Fruit fly (Drosophila melanogaster) whole organism, embryonic: ENCODE measurements around the gene scramb2.

Experiments
- CG10147 ChIP-seq: fragments of 200-800 bp; sonication (Bioruptor generic); optimal IDR thresholded peaks from 2 replicates; lab custom pipeline; 2019; ENCODE audit warnings: missing biosample characterization, mild to moderate bottlenecking, missing genetic modification characterization, moderate library complexity
- CG10366 ChIP-seq: fragments of 200-800 bp; sonication (Bioruptor generic); IDR thresholded peaks from 2 replicates; pipeline ENCODE4 v1.3.6; 2022; ENCODE audit warnings: missing biosample characterization, missing genetic modification characterization
- CG12071 ChIP-seq: fragments of 200-800 bp; sonication (Bioruptor generic); optimal IDR thresholded peaks from 3 replicates; lab custom pipeline; 2018; ENCODE audit warnings: missing biosample characterization, mild to moderate bottlenecking, missing genetic modification characterization
- CG12104 ChIP-seq: fragments of 200-800 bp; sonication (Bioruptor generic); optimal IDR thresholded peaks from 3 replicates; lab custom pipeline; 2016; ENCODE audit warnings: missing biosample characterization, missing genetic modification characterization
- CG12391 ChIP-seq: fragments of 200-800 bp; sonication (Bioruptor generic); optimal IDR thresholded peaks from 3 replicates; lab custom pipeline; 2018; ENCODE audit warnings: missing biosample characterization, mild to moderate bottlenecking, missing genetic modification characterization, moderate library complexity
- CG14860 ChIP-seq: fragments of 200-800 bp; sonication (Bioruptor generic); IDR thresholded peaks from 3 replicates; pipeline ENCODE4 v1.3.6; 2022; ENCODE audit warnings: missing biosample characterization, missing genetic modification characterization; ENCODE audit not compliant: partially characterized antibody
- CG16779 ChIP-seq: fragments of 200-800 bp; sonication (Bioruptor generic); IDR thresholded peaks from 2 replicates; pipeline ENCODE4 v1.3.6; 2022; ENCODE audit warnings: missing biosample characterization, missing genetic modification characterization
- CG16813 ChIP-seq: fragments of 200-800 bp; sonication (Bioruptor generic); IDR thresholded peaks from 3 replicates; pipeline ENCODE4 v1.3.6; 2022; ENCODE audit warnings: missing biosample characterization, missing genetic modification characterization; ENCODE audit not compliant: partially characterized antibody
- CG2129 ChIP-seq: fragments of 200-800 bp; sonication (Bioruptor generic); IDR thresholded peaks from 2 replicates; pipeline ENCODE4 v1.3.6; 2022; ENCODE audit warnings: missing biosample characterization, missing genetic modification characterization; ENCODE audit not compliant: partially characterized antibody
- CG30020 ChIP-seq: fragments of 200-800 bp; optimal IDR thresholded peaks from 2 replicates; lab custom pipeline; 2019; ENCODE audit warnings: missing biosample characterization, mild to moderate bottlenecking, missing genetic modification characterization, moderate library complexity
- CG3726 ChIP-seq: fragments of 200-800 bp; sonication (Bioruptor generic); IDR thresholded peaks from 3 replicates; pipeline ENCODE4, ENCODE4 v1.3.6; 2022; ENCODE audit warnings: missing biosample characterization, missing genetic modification characterization
- CG3847 ChIP-seq: fragments of 200-800 bp; sonication (Bioruptor generic); IDR thresholded peaks from 2 replicates; pipeline ENCODE4 v1.3.6; 2022; ENCODE audit warnings: missing biosample characterization, missing genetic modification characterization
- CG42726 ChIP-seq: fragments of 200-800 bp; sonication (Bioruptor generic); IDR thresholded peaks from 2 replicates; pipeline ENCODE4 v1.3.6; 2022; ENCODE audit warnings: missing biosample characterization, missing genetic modification characterization; ENCODE audit not compliant: partially characterized antibody
- CG5180 ChIP-seq: fragments of 200-800 bp; sonication (Bioruptor generic); optimal IDR thresholded peaks from 3 replicates; lab custom pipeline; 2017; ENCODE audit warnings: missing biosample characterization, missing genetic modification characterization, mild to moderate bottlenecking, moderate library complexity, missing genetic modification reagents
- CG5245 ChIP-seq: fragments of 200-800 bp; sonication (Bioruptor generic); optimal IDR thresholded peaks from 3 replicates; lab custom pipeline; 2016; ENCODE audit warnings: missing biosample characterization, missing genetic modification characterization
- CG7987 ChIP-seq: fragments of 200-800 bp; sonication (Bioruptor generic); optimal IDR thresholded peaks from 2 replicates; lab custom pipeline; 2018; ENCODE audit warnings: missing biosample characterization, mild to moderate bottlenecking, missing genetic modification characterization, moderate library complexity
- CG9797 ChIP-seq: fragments of 200-800 bp; sonication (Bioruptor generic); optimal IDR thresholded peaks from 3 replicates; lab custom pipeline; 2018; ENCODE audit warnings: missing biosample characterization, mild to moderate bottlenecking, missing genetic modification characterization
- CG9932 ChIP-seq: fragments of 200-800 bp; sonication (Bioruptor generic); IDR thresholded peaks from 2 replicates; pipeline ENCODE4 v1.3.6; 2022; ENCODE audit warnings: missing biosample characterization, missing genetic modification characterization
- Dad ChIP-seq: fragments of 200-800 bp; sonication (Bioruptor generic); optimal IDR thresholded peaks from 3 replicates; lab custom pipeline; 2016; ENCODE audit warnings: missing biosample characterization, missing genetic modification characterization
- Drgx ChIP-seq: fragments of 200-800 bp; sonication (Bioruptor generic); IDR thresholded peaks from 2 replicates; pipeline ENCODE4 v1.3.6; 2022; ENCODE audit warnings: missing biosample characterization, missing genetic modification characterization
- HHEX ChIP-seq: fragments of 200-800 bp; sonication (Bioruptor generic); optimal IDR thresholded peaks from 3 replicates; lab custom pipeline; 2017; ENCODE audit warnings: missing biosample characterization, mild to moderate bottlenecking, missing genetic modification characterization, missing genetic modification reagents
- Hand ChIP-seq: fragments of 200-800 bp; sonication (Bioruptor generic); optimal IDR thresholded peaks from 2 replicates; lab custom pipeline; 2017; ENCODE audit warnings: mild to moderate bottlenecking, missing biosample characterization, missing genetic modification reagents, missing genetic modification characterization
- HmgZ ChIP-seq: fragments of 200-800 bp; sonication (Bioruptor generic); optimal IDR thresholded peaks from 2 replicates; lab custom pipeline; 2018; ENCODE audit warnings: missing biosample characterization, mild to moderate bottlenecking, missing genetic modification characterization
- NC2β ChIP-seq: fragments of 200-800 bp; sonication (Bioruptor generic); optimal IDR thresholded peaks from 2 replicates; lab custom pipeline; 2016; ENCODE audit warnings: missing biosample characterization, missing genetic modification characterization
- Pdp1 ChIP-seq, 2 experiments: fragments of 200-800 bp; sonication (Bioruptor generic); optimal IDR thresholded peaks; 3 replicates each; lab custom pipeline; 2016; ENCODE audit warnings: missing biosample characterization in 2 of 2, missing genetic modification characterization in 2 of 2, mild to moderate bottlenecking in 1 of 2, moderate library complexity in 1 of 2
- Side ChIP-seq: fragments of 200-800 bp; sonication (Bioruptor generic); optimal IDR thresholded peaks from 2 replicates; lab custom pipeline; 2016; ENCODE audit warnings: missing biosample characterization, missing genetic modification characterization
- Spps ChIP-seq: fragments of 200-800 bp; sonication (Bioruptor generic); optimal IDR thresholded peaks from 2 replicates; lab custom pipeline; 2018; ENCODE audit warnings: missing biosample characterization, mild to moderate bottlenecking, missing genetic modification characterization
- Trl ChIP-seq, 3 experiments: fragments of >200 bp in 2 of 3; fragments of 200-800 bp in 1 of 3; sonication (Bioruptor generic) in 1 of 3; optimal IDR thresholded peaks; 2 replicates in 1 of 3; 3 replicates in 2 of 3; lab custom pipeline; 2016 to 2017; ENCODE audit warnings: missing biosample characterization in 1 of 3, missing genetic modification characterization in 1 of 3
- Xrp1 ChIP-seq: fragments of 200-800 bp; sonication (Bioruptor generic); IDR thresholded peaks from 2 replicates; pipeline ENCODE4 v1.3.6; 2022; ENCODE audit warnings: missing biosample characterization, missing genetic modification characterization
- abd-A ChIP-seq: fragments of 200-800 bp; sonication (Bioruptor generic); optimal IDR thresholded peaks from 3 replicates; lab custom pipeline; 2019; ENCODE audit warnings: missing biosample characterization, mild to moderate bottlenecking, missing genetic modification characterization, moderate library complexity
- aop ChIP-seq: fragments of 200-800 bp; sonication (Bioruptor generic); IDR thresholded peaks from 2 replicates; pipeline ENCODE4 v1.3.6; 2022; ENCODE audit warnings: missing biosample characterization, missing genetic modification characterization
- ase ChIP-seq: fragments of 200-800 bp; sonication (Bioruptor generic); IDR thresholded peaks from 3 replicates; pipeline ENCODE4 v1.3.6; 2022; ENCODE audit warnings: missing biosample characterization, missing genetic modification characterization
- ash1 ChIP-seq: fragments of 200-800 bp; sonication (Bioruptor generic); optimal IDR thresholded peaks from 2 replicates; lab custom pipeline; 2018; ENCODE audit warnings: missing biosample characterization, mild to moderate bottlenecking, missing genetic modification characterization
- bigmax ChIP-seq: fragments of 200-800 bp; sonication (Bioruptor generic); optimal IDR thresholded peaks from 2 replicates; lab custom pipeline; 2018; ENCODE audit warnings: missing biosample characterization, mild to moderate bottlenecking, missing genetic modification characterization
- bsh ChIP-seq, 2 experiments: fragments of 200-800 bp; sonication (Bioruptor generic); optimal IDR thresholded peaks; 2 replicates each; lab custom pipeline; 2017 to 2018; ENCODE audit warnings: mild to moderate bottlenecking in 2 of 2, missing biosample characterization in 2 of 2, missing genetic modification characterization in 2 of 2, moderate library complexity in 1 of 2
- caup ChIP-seq: fragments of 200-800 bp; sonication (Bioruptor generic); optimal IDR thresholded peaks from 3 replicates; lab custom pipeline; 2017; ENCODE audit warnings: missing biosample characterization, mild to moderate bottlenecking, missing genetic modification characterization, moderate library complexity; ENCODE audit not compliant: severe bottlenecking
- dati ChIP-seq: fragments of 200-800 bp; sonication (Bioruptor generic); IDR thresholded peaks from 2 replicates; pipeline ENCODE4 v1.3.6; 2022; ENCODE audit warnings: missing biosample characterization, missing genetic modification characterization
- gsb ChIP-seq: fragments of 200-800 bp; sonication (Bioruptor generic); IDR thresholded peaks from 2 replicates; pipeline ENCODE4 v1.3.6; 2022; ENCODE audit warnings: missing biosample characterization, missing genetic modification characterization
- her ChIP-seq: fragments of 200-800 bp; sonication (Bioruptor generic); optimal IDR thresholded peaks from 2 replicates; lab custom pipeline; 2016; ENCODE audit warnings: missing biosample characterization, missing genetic modification characterization
- kni ChIP-seq: fragments of 200-800 bp; sonication (Bioruptor generic); optimal IDR thresholded peaks from 3 replicates; lab custom pipeline; 2017; ENCODE audit warnings: mild to moderate bottlenecking, missing biosample characterization, missing genetic modification reagents, missing genetic modification characterization
- lbe ChIP-seq: fragments of 200-800 bp; sonication (Bioruptor generic); optimal IDR thresholded peaks from 2 replicates; lab custom pipeline; 2016; ENCODE audit warnings: missing biosample characterization, mild to moderate bottlenecking, missing genetic modification characterization
- schlank ChIP-seq: fragments of 200-800 bp; sonication (Bioruptor generic); optimal IDR thresholded peaks from 2 replicates; lab custom pipeline; 2018; ENCODE audit warnings: missing biosample characterization, mild to moderate bottlenecking, missing genetic modification characterization
- sens ChIP-seq: fragments of 200-800 bp; sonication (Bioruptor generic); peaks from one replicate; lab custom pipeline; 2016; ENCODE audit warnings: missing biosample characterization, missing genetic modification characterization
- slbo ChIP-seq: fragments of 200-800 bp; sonication (Bioruptor generic); IDR thresholded peaks from 2 replicates; pipeline ENCODE4 v1.3.6; 2022; ENCODE audit warnings: missing biosample characterization, missing genetic modification characterization
- sna ChIP-seq: fragments of 200-800 bp; sonication (Bioruptor generic); IDR thresholded peaks from 2 replicates; pipeline ENCODE4 v1.3.6; 2022; ENCODE audit warnings: missing biosample characterization, missing genetic modification characterization; ENCODE audit not compliant: partially characterized antibody
- vvl ChIP-seq: fragments of 200-800 bp; sonication (Bioruptor generic); IDR thresholded peaks from 2 replicates; pipeline ENCODE4 v1.3.6; 2022; ENCODE audit warnings: missing biosample characterization, missing genetic modification characterization
- zf30C ChIP-seq: fragments of 200-800 bp; sonication (Bioruptor generic); optimal IDR thresholded peaks from 3 replicates; lab custom pipeline; 2018; ENCODE audit warnings: missing biosample characterization, mild to moderate bottlenecking, missing genetic modification characterization

Gene scramb2

DNA sequence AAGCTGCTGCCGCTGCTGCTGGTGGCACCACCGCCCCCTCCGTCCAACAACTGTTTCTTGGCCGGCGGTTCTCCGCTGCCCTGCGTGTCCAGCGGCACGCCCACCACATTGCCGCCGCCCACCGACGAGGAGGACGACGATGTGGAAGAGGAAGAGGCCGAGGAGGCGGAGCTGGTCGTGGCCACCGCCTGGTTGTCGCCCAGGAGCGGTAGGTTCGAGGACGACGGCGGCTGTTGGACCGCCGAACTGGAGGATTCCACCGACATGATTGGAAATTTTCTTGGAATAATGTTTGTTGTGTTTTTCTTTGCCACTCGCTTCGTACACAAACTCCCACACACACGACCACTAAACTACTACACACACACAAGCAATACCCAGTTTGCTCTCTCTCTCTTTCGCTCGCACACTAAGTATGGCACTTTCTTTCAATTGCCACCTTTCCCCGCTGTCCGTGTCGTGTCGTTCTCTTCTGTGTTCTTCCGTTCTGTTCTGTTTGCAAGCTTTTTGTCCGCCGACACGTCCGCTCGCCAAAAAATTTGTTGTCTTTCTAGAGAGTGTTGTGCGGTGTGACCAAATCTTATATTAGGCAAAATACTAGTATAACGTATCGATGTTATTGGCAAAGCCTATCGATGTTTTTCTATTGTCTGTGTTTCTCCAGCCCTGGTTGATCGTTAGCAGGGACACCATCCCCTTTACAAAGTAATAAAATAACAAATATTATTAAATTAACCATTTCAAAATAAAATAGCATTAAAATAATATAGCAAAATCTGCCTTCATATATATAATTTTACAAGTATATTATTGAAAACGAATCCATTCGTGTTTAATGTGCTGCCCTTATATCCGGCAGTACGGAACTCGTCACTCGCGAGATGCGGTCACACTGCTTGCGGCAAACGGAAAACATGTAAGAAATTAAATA lies 23.9 kb upstream of the scramb2 start, which contains the start of the genes CG32486 and PAN3 (continued):
- TF ChIP-seq CG12104 (GFP tag; lab: Kevin White, UChicago) (no peak), ase (GFP tag; lab: Robert Waterston, UW) (no peak), bsh (GFP tag; optimal IDR thresholded peaks at IDR 0.05; lab: Kevin White, UChicago) (peak in 1 of 2 experiments; percentile 14), Trl (optimal IDR thresholded peaks at IDR 0.05; lab: Kevin White, UChicago) (peak; percentile 31 to 49), Trl (GFP tag; optimal IDR thresholded peaks at IDR 0.05; lab: Kevin White, UChicago) (peak; percentile 63), CG2129 (peak; percentile 71), Drgx (GFP tag; lab: Robert Waterston, UW) (peak; percentile 26; the same call in 1 of the 2 replicates), kni (GFP tag; lab: Kevin White, UChicago) (peak; percentile 20), CG9932 (peak; percentile 54), HmgZ (tag; lab: Kevin White, UChicago) (peak; percentile 88), CG14860 (GFP tag; lab: Robert Waterston, UW) (peak; percentile 62), her (GFP tag; lab: Kevin White, UChicago) (peak; percentile 70), lbe (GFP tag; lab: Kevin White, UChicago) (peak; percentile 47), slbo (GFP tag; lab: Robert Waterston, UW) (no peak; the same call in 1 of the 2 replicates), CG10366 (GFP tag; lab: Robert Waterston, UW) (no peak; the same call in 1 of the 2 replicates), NC2β (GFP tag; lab: Kevin White, UChicago) (peak; percentile 59), CG3726 (GFP tag; lab: Robert Waterston, UW) (no peak), Dad (GFP tag; lab: Kevin White, UChicago) (peak; percentile 47), Side (peak; percentile 69), CG12071 (GFP tag; lab: Kevin White, UChicago) (peak; percentile 75), vvl (GFP tag; lab: Robert Waterston, UW) (peak; percentile 59), CG30020 (peak; percentile 67), abd-A (tag; lab: Kevin White, UChicago) (peak; percentile 84), aop (peak; percentile 96), caup (peak; percentile 75), schlank (tag; lab: Kevin White, UChicago) (no peak), sens (GFP tag; lab: Kevin White, UChicago) (peak; percentile 82), gsb (peak; percentile 38), Pdp1 (GFP tag; optimal IDR thresholded peaks at IDR 0.05; lab: Kevin White, UChicago) (peak in 1 of 2 experiments; percentile 41), bigmax (GFP tag; lab: Kevin White, UChicago) (peak; percentile 43), CG16779 (GFP tag; lab: Robert Waterston, UW) (peak; percentile 86), CG9797 (peak; percentile 100), CG5180 (GFP tag; lab: Kevin White, UChicago) (peak; percentile 19), CG7987 (peak; percentile 83), HHEX (peak; percentile 47), ash1 (GFP tag; lab: Kevin White, UChicago) (peak; percentile 66), CG12391 (tag; lab: Kevin White, UChicago) (peak; percentile 76), CG42726 (GFP tag; lab: Robert Waterston, UW) (peak; percentile 86), dati (GFP tag; lab: Robert Waterston, UW) (no peak), CG3847 (GFP tag; lab: Robert Waterston, UW) (peak; percentile 72), CG16813 (peak; percentile 90), sna (GFP tag; lab: Robert Waterston, UW) (peak; percentile 76; the same call in 1 of the 2 replicates), Spps (tag; lab: Kevin White, UChicago) (no peak), Hand (GFP tag; lab: Kevin White, UChicago) (peak; percentile 49), Xrp1 (peak; percentile 32; the same call in 1 of the 2 replicates), CG10147 (GFP tag; lab: Kevin White, UChicago) (peak; percentile 51), zf30C (peak; percentile 34), CG5245 (GFP tag; lab: Kevin White, UChicago) (no peak)
